Worm (Caenorhabditis elegans) whole organism, L3 larva: ENCODE results near the gene H20J04.7.

Experiments used
- daf-12 ChIP-seq: fragments of 150-350 bp; optimal IDR thresholded peaks from 2 replicates; lab custom pipeline; 2014; ENCODE audit warnings: missing biosample characterization, missing genetic modification reagents, missing genetic modification characterization
- elt-1 ChIP-seq: fragments of 150-350 bp; optimal IDR thresholded peaks from 2 replicates; lab custom pipeline; 2014; ENCODE audit warnings: missing biosample characterization, missing genetic modification characterization
- hmg-11 ChIP-seq: sonication (generic microtip); optimal IDR thresholded peaks from 2 replicates; lab custom pipeline; 2016; ENCODE audit warnings: missing genetic modification characterization, missing compliant biosample characterization
- lin-39 ChIP-seq: fragments of 150-350 bp; optimal IDR thresholded peaks from 2 replicates; lab custom pipeline; 2018; ENCODE audit warnings: missing biosample characterization, missing genetic modification reagents, missing genetic modification characterization
- mdl-1 ChIP-seq: fragments of 150-350 bp; optimal IDR thresholded peaks from 2 replicates; lab custom pipeline; 2014; ENCODE audit warnings: missing biosample characterization, missing genetic modification characterization
- nfya-1 ChIP-seq: sonication (generic microtip); optimal IDR thresholded peaks from 2 replicates; lab custom pipeline; 2017; ENCODE audit warnings: missing genetic modification characterization, mild to moderate bottlenecking, missing compliant biosample characterization, antibody characterized with exemption, moderate library complexity; ENCODE audit not compliant: insufficient read depth
- nhr-23 ChIP-seq: fragments of 150-350 bp; optimal IDR thresholded peaks from 2 replicates; lab custom pipeline; 2014; ENCODE audit warnings: missing biosample characterization, missing genetic modification reagents, missing genetic modification characterization
- pha-4 ChIP-seq: fragments of 150-350 bp; optimal IDR thresholded peaks from 2 replicates; lab custom pipeline; 2014; ENCODE audit warnings: missing biosample characterization, missing genetic modification reagents, missing genetic modification characterization
- pqm-1 ChIP-seq: fragments of 150-350 bp; optimal IDR thresholded peaks from 2 replicates; lab custom pipeline; 2017; ENCODE audit warnings: missing biosample characterization, missing genetic modification characterization, inconsistent platforms
- sea-2 ChIP-seq: fragments of 150-350 bp; sonication (generic microtip); optimal IDR thresholded peaks from 4 replicates; lab custom pipeline; 2014; ENCODE audit warnings: missing biosample characterization, missing genetic modification reagents, missing genetic modification characterization
- snpc-4 ChIP-seq: fragments of 150-350 bp; optimal IDR thresholded peaks from 2 replicates; lab custom pipeline; 2014; ENCODE audit warnings: missing biosample characterization, missing genetic modification characterization
- unc-39 ChIP-seq: sonication (generic microtip); optimal IDR thresholded peaks from 4 replicates; lab custom pipeline; 2017; ENCODE audit warnings: missing biosample characterization, missing genetic modification characterization
- unc-62 ChIP-seq: fragments of 150-350 bp; sonication (generic microtip); optimal IDR thresholded peaks from 4 replicates; lab custom pipeline; 2014; ENCODE audit warnings: missing biosample characterization, missing genetic modification reagents, missing genetic modification characterization
- ztf-11 ChIP-seq: fragments of 150-350 bp; optimal IDR thresholded peaks from 2 replicates; lab custom pipeline; 2014; ENCODE audit warnings: missing biosample characterization, missing genetic modification characterization

ce11 chrII:4370842-4371241 is 15.7 kb upstream of the H20J04.7 start:
- TF ChIP-seq unc-62 (GFP tag; lab: Kevin White, UChicago) (no peak), nfya-1 (no peak), lin-39 (tag; lab: Kevin White, UChicago) (no peak), hmg-11 (no peak), sea-2 (GFP tag; lab: Kevin White, UChicago) (no peak), unc-39 (tag; lab: Kevin White, UChicago) (no peak), elt-1 (no peak), nhr-23 (no peak), snpc-4 (no peak), daf-12 (no peak), pha-4 (tag; lab: Kevin White, UChicago) (peak; percentile 78), mdl-1 (tag; lab: Kevin White, UChicago) (no peak), pqm-1 (tag; lab: Kevin White, UChicago) (no peak), ztf-11 (tag; lab: Kevin White, UChicago) (no peak)
